Worm (Caenorhabditis elegans) whole organism, early embryonic: ENCODE measurements around the gene erh-1.

Experiments
- B0310.2 ChIP-seq: sonication (generic microtip); optimal IDR thresholded peaks from 2 replicates; lab custom pipeline; 2016; ENCODE audit warnings: mild to moderate bottlenecking, missing genetic modification characterization, missing compliant biosample characterization
- F13C5.2 ChIP-seq: sonication (generic microtip); optimal IDR thresholded peaks from 2 replicates; lab custom pipeline; 2017; ENCODE audit warnings: mild to moderate bottlenecking, missing genetic modification characterization, inconsistent platforms, missing compliant biosample characterization
- aly-1 ChIP-seq: sonication (generic microtip); optimal IDR thresholded peaks from 2 replicates; lab custom pipeline; 2016; ENCODE audit warnings: missing genetic modification characterization, missing compliant biosample characterization
- ama-1 ChIP-seq: fragments of 150-350 bp; optimal IDR thresholded peaks from 2 replicates; lab custom pipeline; 2014
- ceh-13 ChIP-seq: fragments of 200-800 bp; sonication (Bioruptor generic); optimal IDR thresholded peaks from 2 replicates; lab custom pipeline; 2018; ENCODE audit warnings: mild to moderate bottlenecking, missing genetic modification characterization, missing compliant biosample characterization
- ceh-36 ChIP-seq: sonication (generic microtip); optimal IDR thresholded peaks from 2 replicates; lab custom pipeline; 2016; ENCODE audit warnings: missing genetic modification characterization, inconsistent platforms, missing compliant biosample characterization
- ets-7 ChIP-seq: sonication (generic microtip); optimal IDR thresholded peaks from 2 replicates; lab custom pipeline; 2016; ENCODE audit warnings: missing genotype, missing genetic modification characterization, missing compliant biosample characterization
- flt-1 ChIP-seq: fragments of 200-800 bp; sonication (Bioruptor generic); IDR thresholded peaks from 2 replicates; pipeline ENCODE4 v1.3.6; 2022; ENCODE audit warnings: missing genetic modification characterization, missing compliant biosample characterization
- hmbx-1 ChIP-seq: sonication (generic microtip); optimal IDR thresholded peaks from 2 replicates; lab custom pipeline; 2016; ENCODE audit warnings: mild to moderate bottlenecking, missing genetic modification characterization, missing compliant biosample characterization
- hmg-4 ChIP-seq: fragments of 200-800 bp; sonication (Bioruptor generic); optimal IDR thresholded peaks from 2 replicates; lab custom pipeline; 2018; ENCODE audit warnings: mild to moderate bottlenecking, missing genetic modification characterization, missing compliant biosample characterization
- hnd-1 ChIP-seq: sonication (generic microtip); optimal IDR thresholded peaks from 2 replicates; lab custom pipeline; 2016; ENCODE audit warnings: missing genetic modification characterization, missing compliant biosample characterization
- pes-1 ChIP-seq: fragments of 200-800 bp; sonication (Bioruptor generic); IDR thresholded peaks from 2 replicates; pipeline ENCODE4 v1.3.6; 2022; ENCODE audit warnings: missing genetic modification reagents, missing genetic modification characterization, missing compliant biosample characterization
- scrt-1 ChIP-seq: fragments of 200-800 bp; sonication (Bioruptor generic); IDR thresholded peaks from 2 replicates; pipeline ENCODE4 v1.3.6; 2022; ENCODE audit warnings: missing genetic modification characterization, missing compliant biosample characterization
- sea-1 ChIP-seq: fragments of 200-800 bp; sonication (Bioruptor generic); conservative IDR thresholded peaks from 2 replicates; pipeline ENCODE4 v1.3.6; 2022; ENCODE audit warnings: missing genetic modification characterization, missing compliant biosample characterization
- tbx-11 ChIP-seq: fragments of 200-800 bp; sonication (Bioruptor generic); IDR thresholded peaks from 2 replicates; pipeline ENCODE4 v1.3.6; 2022; ENCODE audit warnings: missing genetic modification characterization, missing compliant biosample characterization
- tbx-37 ChIP-seq: fragments of 200-800 bp; sonication (Bioruptor generic); conservative IDR thresholded peaks from 2 replicates; pipeline ENCODE4 v1.3.6; 2022; ENCODE audit warnings: missing genetic modification reagents, missing genetic modification characterization, missing compliant biosample characterization
- tra-4 ChIP-seq: sonication (generic microtip); optimal IDR thresholded peaks from 2 replicates; lab custom pipeline; 2017; ENCODE audit warnings: missing genetic modification characterization, missing compliant biosample characterization

erh-1 gene

ce11 chrV:10548981-10549380 is 30.0 kb downstream of the erh-1 start, which contains the start of gene srd-34:
Gene srd-34 (minus strand): TSS chrV:10549081.
- TF ChIP-seq hnd-1 (tag; lab: Kevin White, UChicago) (no peak), ama-1 (no peak), sea-1 (GFP tag; lab: Robert Waterston, UW) (no peak)

- TF ChIP-seq sea-1 (GFP tag; lab: Robert Waterston, UW) (no peak), F13C5.2 (tag; lab: Kevin White, UChicago) (no peak), flt-1 (GFP tag; lab: Robert Waterston, UW) (no peak), ceh-36 (tag; lab: Kevin White, UChicago) (no peak), tbx-11 (GFP tag; lab: Robert Waterston, UW) (no peak), scrt-1 (GFP tag; lab: Robert Waterston, UW) (no peak), pes-1 (GFP tag; lab: Robert Waterston, UW) (no peak), tbx-37 (GFP tag; lab: Robert Waterston, UW) (no peak), ceh-13 (GFP tag; lab: Kevin White, UChicago) (no peak), hmg-4 (GFP tag; lab: Kevin White, UChicago) (no peak), ama-1 (no peak), tra-4 (tag; lab: Kevin White, UChicago) (no peak), B0310.2 (no peak), ets-7 (tag; lab: Kevin White, UChicago) (no peak), aly-1 (no peak), hnd-1 (tag; lab: Kevin White, UChicago) (no peak)
These were observed 32.2 kb downstream of the erh-1 start, which contains the start of gene F25D1.5 for ce11 chrV:10546749-10547148. Gene F25D1.5 (minus strand): TSS chrV:10546783.

DNA sequence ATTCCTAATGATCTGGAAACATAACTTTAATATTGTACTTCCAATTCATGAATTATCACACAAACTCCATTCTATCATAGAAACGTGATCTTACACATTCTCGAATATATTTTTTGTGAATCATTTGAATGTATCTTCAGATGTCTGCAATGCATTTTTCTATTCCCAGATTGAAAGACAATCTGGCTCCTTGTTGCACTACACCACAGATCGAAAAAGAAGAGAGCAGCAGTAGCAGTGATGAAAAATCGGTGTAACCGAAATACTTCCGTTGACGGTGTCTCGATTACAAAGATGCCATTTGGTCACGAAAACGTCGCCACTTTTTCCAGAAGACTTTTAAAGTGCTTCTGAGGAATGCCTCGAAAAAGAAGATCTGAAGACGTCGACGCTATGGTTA is 38.9 kb downstream of the erh-1 start, which contains the start of gene degt-1:
Gene degt-1 (plus strand): TSS at position 301 of the 400 bp plus-strand sequence.
- TF ChIP-seq ceh-36 (tag; lab: Kevin White, UChicago) (no peak), ama-1 (no peak), B0310.2 (no peak), tbx-37 (GFP tag; lab: Robert Waterston, UW) (no peak), tra-4 (tag; lab: Kevin White, UChicago) (no peak), hmg-4 (GFP tag; lab: Kevin White, UChicago) (no peak), sea-1 (GFP tag; lab: Robert Waterston, UW) (no peak), aly-1 (no peak), pes-1 (GFP tag; lab: Robert Waterston, UW) (no peak), scrt-1 (GFP tag; lab: Robert Waterston, UW) (no peak), flt-1 (GFP tag; lab: Robert Waterston, UW) (no peak), F13C5.2 (tag; lab: Kevin White, UChicago) (no peak), ceh-13 (GFP tag; lab: Kevin White, UChicago) (no peak), tbx-11 (GFP tag; lab: Robert Waterston, UW) (no peak), ets-7 (tag; lab: Kevin White, UChicago) (no peak), hnd-1 (tag; lab: Kevin White, UChicago) (no peak), hmbx-1 (tag; lab: Kevin White, UChicago) (no peak)

- no peak for TF ChIP-seq sea-1 (GFP tag; lab: Robert Waterston, UW)
- TF ChIP-seq hmg-4 (GFP tag; lab: Kevin White, UChicago): no peak
- TF ChIP-seq ceh-13 (GFP tag; lab: Kevin White, UChicago): no peak
- TF ChIP-seq hnd-1 (tag; lab: Kevin White, UChicago): no peak
- no peak for TF ChIP-seq aly-1
- no peak for TF ChIP-seq tra-4 (tag; lab: Kevin White, UChicago)
- TF ChIP-seq hmbx-1 (tag; lab: Kevin White, UChicago): no peak
- no peak for TF ChIP-seq scrt-1 (GFP tag; lab: Robert Waterston, UW)
- no peak for TF ChIP-seq tbx-11 (GFP tag; lab: Robert Waterston, UW)
- no peak for TF ChIP-seq tbx-37 (GFP tag; lab: Robert Waterston, UW)
- TF ChIP-seq F13C5.2 (tag; lab: Kevin White, UChicago): no peak
- TF ChIP-seq flt-1 (GFP tag; lab: Robert Waterston, UW): no peak
- TF ChIP-seq ets-7 (tag; lab: Kevin White, UChicago): no peak
- TF ChIP-seq ama-1: no peak
These were observed 39.8 kb downstream of the erh-1 start, which contains the start of gene F25D1.8 for ce11 chrV:10539114-10539513. Gene F25D1.8 (plus strand): TSS chrV:10539414.

DNA sequence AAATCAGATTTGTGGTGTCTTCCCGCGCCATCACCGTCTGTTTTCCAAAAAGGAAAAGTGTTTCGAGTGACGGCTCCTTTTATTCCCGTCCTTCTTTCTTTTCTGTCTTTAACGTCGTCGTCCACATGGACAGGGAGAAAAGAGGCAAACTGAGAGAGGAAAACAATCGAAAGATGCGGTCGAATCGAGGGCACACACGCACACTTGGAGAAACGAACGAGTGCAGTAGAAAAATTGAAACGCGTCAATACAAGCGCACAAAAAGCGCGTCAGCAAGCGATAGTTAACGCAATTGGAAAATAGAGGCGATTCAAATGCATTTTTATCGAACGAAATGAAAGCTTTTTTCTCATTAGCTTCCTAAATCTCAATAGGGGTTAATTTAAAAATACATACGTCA is 42.1 kb downstream of the erh-1 start:
- TF ChIP-seq sea-1 (GFP tag; lab: Robert Waterston, UW): no peak
- TF ChIP-seq F13C5.2 (tag; lab: Kevin White, UChicago): peak; percentile 11
- no peak for TF ChIP-seq hnd-1 (tag; lab: Kevin White, UChicago)
- peak; percentile 50 for TF ChIP-seq hmg-4 (GFP tag; lab: Kevin White, UChicago)

DNA sequence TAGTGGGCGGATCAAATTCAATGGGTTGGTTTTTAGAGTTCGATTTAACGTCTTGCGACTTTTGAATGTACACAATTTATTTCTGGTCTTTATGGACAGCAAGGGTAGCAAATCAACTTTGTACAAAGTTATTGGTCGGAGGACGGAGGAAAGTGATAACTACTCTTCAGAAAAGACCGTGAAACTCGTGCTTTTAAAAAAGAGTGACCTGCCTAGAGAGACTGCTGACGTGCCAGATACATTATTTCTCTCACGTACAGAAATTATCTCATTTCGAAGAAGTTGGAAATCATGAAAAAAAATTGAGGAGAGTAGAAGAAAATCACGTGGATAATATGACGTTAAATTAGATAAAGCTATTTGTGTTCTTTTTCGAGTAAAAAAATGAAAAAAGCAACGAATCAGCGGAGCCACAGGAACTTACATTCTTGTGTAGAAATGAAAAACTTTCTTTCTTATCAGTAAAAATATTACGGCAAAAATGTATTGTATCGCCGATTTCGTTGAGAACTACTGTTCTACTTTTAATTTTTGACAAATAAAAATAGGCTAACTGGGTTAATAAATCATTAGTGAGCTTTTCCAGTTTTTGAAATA is 42.7 kb downstream of the erh-1 start, which contains the start of gene ppm-1.A:
Gene ppm-1.A (minus strand): TSS at position 294 of the 597 bp plus-strand sequence.
- TF ChIP-seq flt-1 (GFP tag; lab: Robert Waterston, UW) (no peak), ets-7 (tag; lab: Kevin White, UChicago) (no peak), ama-1 (no peak), hmg-4 (GFP tag; lab: Kevin White, UChicago) (no peak), hnd-1 (tag; lab: Kevin White, UChicago) (no peak), B0310.2 (no peak), scrt-1 (GFP tag; lab: Robert Waterston, UW) (no peak), tra-4 (tag; lab: Kevin White, UChicago) (no peak), tbx-11 (GFP tag; lab: Robert Waterston, UW) (no peak)

ce11 chrV:10535325-10535724 is 43.6 kb downstream of the erh-1 start:
- TF ChIP-seq pes-1 (GFP tag; lab: Robert Waterston, UW): no peak
- TF ChIP-seq hmbx-1 (tag; lab: Kevin White, UChicago): no peak
